Fruit fly (Drosophila melanogaster): ENCODE data around the gene CG15169.

CG15169 gene

dm6 chr2L:18966214-18966556 lies 24.6 kb upstream of the CG15169 start (continued):
- TF ChIP-seq BtbVII (GFP tag; optimal IDR thresholded peaks at IDR 0.05): peak; percentile 83
- no peak for TF ChIP-seq trh (GFP tag; optimal IDR thresholded peaks at IDR 0.05)
- TF ChIP-seq Aef1 (GFP tag; IDR thresholded peaks at IDR 0.05): peak; percentile 86
- peak; percentile 81 for TF ChIP-seq CG11504 (tag; optimal IDR thresholded peaks at IDR 0.05)
- no peak for TF ChIP-seq chn (GFP tag; optimal IDR thresholded peaks at IDR 0.05)
- TF ChIP-seq onecut (GFP tag; IDR thresholded peaks at IDR 0.05): peak; percentile 47; the same call in 1 of the 2 replicates
- peak; percentile 62; the same call in 1 of the 2 replicates for TF ChIP-seq Nf-YA (GFP tag; IDR thresholded peaks at IDR 0.05)
- TF ChIP-seq seq (GFP tag; IDR thresholded peaks at IDR 0.05): peak; percentile 88
- no peak for TF ChIP-seq grn (GFP tag; optimal IDR thresholded peaks at IDR 0.05)
- TF ChIP-seq CG2202 (tag; optimal IDR thresholded peaks at IDR 0.05): no peak
- TF ChIP-seq CG4404 (GFP tag; IDR thresholded peaks at IDR 0.05): peak; percentile 80
- TF ChIP-seq eyg (GFP tag; optimal IDR thresholded peaks at IDR 0.05): peak; percentile 18
- no peak for TF ChIP-seq CG12769 (tag; optimal IDR thresholded peaks at IDR 0.05)
- TF ChIP-seq CG10959 (GFP tag; IDR thresholded peaks at IDR 0.05): peak; percentile 42; the same call in 1 of the 2 replicates
- TF ChIP-seq ato (GFP tag; IDR thresholded peaks at IDR 0.05; ENCODE audit: partially characterized antibody): no peak
- TF ChIP-seq CG17568 (GFP tag; optimal IDR thresholded peaks at IDR 0.05): peak; percentile 63
- TF ChIP-seq fd3F (GFP tag; optimal IDR thresholded peaks at IDR 0.05): peak; percentile 75
- TF ChIP-seq wor (GFP tag; IDR thresholded peaks at IDR 0.05): peak; percentile 61
- TF ChIP-seq ind (GFP tag; optimal IDR thresholded peaks at IDR 0.05): peak; percentile 86
- TF ChIP-seq row (GFP tag; IDR thresholded peaks at IDR 0.05): peak; percentile 95
- no peak for TF ChIP-seq kay (GFP tag; optimal IDR thresholded peaks at IDR 0.05)
- TF ChIP-seq CG5180 (GFP tag; optimal IDR thresholded peaks at IDR 0.05): no peak
- TF ChIP-seq jigr1 (GFP tag; IDR thresholded peaks at IDR 0.05): peak; percentile 40; the same call in 2 of the 3 replicates
- TF ChIP-seq Mad (GFP tag; optimal IDR thresholded peaks at IDR 0.05): peak; percentile 16
- TF ChIP-seq crc (GFP tag; optimal IDR thresholded peaks at IDR 0.05): no peak
- peak; percentile 78 for TF ChIP-seq CG17612 (GFP tag; IDR thresholded peaks at IDR 0.05)
- peak; percentile 65; the same call in 1 of the 3 replicates for TF ChIP-seq gce (GFP tag; IDR thresholded peaks at IDR 0.05)
- TF ChIP-seq bab2 (GFP tag; optimal IDR thresholded peaks at IDR 0.05): peak; percentile 4
- TF ChIP-seq tup (GFP tag; optimal IDR thresholded peaks at IDR 0.05): no peak
- TF ChIP-seq CG7839 (tag; optimal IDR thresholded peaks at IDR 0.05): peak; percentile 86
- peak; percentile 89 for TF ChIP-seq Meics (GFP tag; optimal IDR thresholded peaks at IDR 0.05)
- TF ChIP-seq fd102C (GFP tag; optimal IDR thresholded peaks at IDR 0.05): no peak
- peak; percentile 89 for TF ChIP-seq CG34422 (GFP tag; IDR thresholded peaks at IDR 0.05)
- peak; percentile 59 for TF ChIP-seq CG12155 (GFP tag; optimal IDR thresholded peaks at IDR 0.05)
- TF ChIP-seq gfzf (GFP tag; optimal IDR thresholded peaks at IDR 0.05): no peak
- no peak for TF ChIP-seq Stat92E (GFP tag; optimal IDR thresholded peaks at IDR 0.05)
- peak; percentile 48 for TF ChIP-seq CG1024 (GFP tag; IDR thresholded peaks at IDR 0.05)
- peak; percentile 33 for TF ChIP-seq Usf (GFP tag; optimal IDR thresholded peaks at IDR 0.05)
- TF ChIP-seq cg (GFP tag; optimal IDR thresholded peaks at IDR 0.05): no peak
- peak; percentile 15 for TF ChIP-seq CG9609 (GFP tag; optimal IDR thresholded peaks at IDR 0.05)
- peak; percentile 73 for TF ChIP-seq CoRest (tag; optimal IDR thresholded peaks at IDR 0.05)
- peak; percentile 81 for TF ChIP-seq ase (GFP tag; IDR thresholded peaks at IDR 0.05)
- TF ChIP-seq nmo (GFP tag; optimal IDR thresholded peaks at IDR 0.05): peak; percentile 65
- no peak for TF ChIP-seq ac (GFP tag; optimal IDR thresholded peaks at IDR 0.05)
- TF ChIP-seq D19A (tag; optimal IDR thresholded peaks at IDR 0.05): peak; percentile 37
- TF ChIP-seq CG4854 (GFP tag; optimal IDR thresholded peaks at IDR 0.05): peak; percentile 45
- peak; percentile 32 for TF ChIP-seq Jarid2 (GFP tag; optimal IDR thresholded peaks at IDR 0.05)
- peak; percentile 49 for TF ChIP-seq CG12659 (GFP tag; optimal IDR thresholded peaks at IDR 0.05)
- TF ChIP-seq HHEX (GFP tag; optimal IDR thresholded peaks at IDR 0.05): peak; percentile 86
- no peak for TF ChIP-seq CG3163 (GFP tag; optimal IDR thresholded peaks at IDR 0.05)
- no peak for TF ChIP-seq CG1529 (GFP tag; optimal IDR thresholded peaks at IDR 0.05)

Measured in whole organism, embryonic.